Fruit fly (Drosophila melanogaster) whole organism, wandering third instar larva: ENCODE data around the gene CG17177.

Source experiments
- Hr83 ChIP-seq: fragments of 200-300 bp; sonication (Bioruptor generic); optimal IDR thresholded peaks from 2 replicates; lab custom pipeline; 2016; ENCODE audit warnings: missing biosample characterization, mild to moderate bottlenecking, missing genetic modification characterization, moderate library complexity; ENCODE audit not compliant: poor library complexity, severe bottlenecking
- br ChIP-seq: fragments of 200-800 bp; sonication (Bioruptor generic); optimal IDR thresholded peaks from 2 replicates; lab custom pipeline; 2016; ENCODE audit warnings: missing biosample characterization, missing genetic modification characterization
- h ChIP-seq: fragments of 200-800 bp; sonication (Bioruptor generic); optimal IDR thresholded peaks from 3 replicates; lab custom pipeline; 2016; ENCODE audit warnings: missing biosample characterization, mild to moderate bottlenecking, missing genetic modification characterization
- pan ChIP-seq: fragments of >200 bp; optimal IDR thresholded peaks from 2 replicates; lab custom pipeline; 2017
- usp ChIP-seq: fragments of >200 bp; optimal IDR thresholded peaks from 2 replicates; lab custom pipeline; 2017; ENCODE audit warnings: missing biosample characterization, missing genetic modification characterization

dm6 chr3L:14733417-14733816 is 31.9 kb upstream of the CG17177 start, which contains the start of gene CG13471:
- TF ChIP-seq h = no peak
- TF ChIP-seq usp (GFP tag; lab: Kevin White, UChicago) = no peak
- TF ChIP-seq pan (lab: Kevin White, UChicago) = no peak
- no peak for TF ChIP-seq br
- TF ChIP-seq Hr83 (GFP tag; lab: Kevin White, UChicago) = no peak
